Worm (Caenorhabditis elegans) whole organism, L4 larva: Measurements from ENCODE around the gene C50B8.4.

Experiments used
- D1046.2 ChIP-seq: fragments of 200-800 bp; sonication (Bioruptor generic); IDR thresholded peaks from 2 replicates; pipeline ENCODE4 v1.3.6; 2022; ENCODE audit warnings: missing genetic modification characterization, missing compliant biosample characterization
- F10B5.3 ChIP-seq: sonication (generic microtip); optimal IDR thresholded peaks from 2 replicates; lab custom pipeline; 2016; ENCODE audit warnings: mild to moderate bottlenecking, missing genetic modification characterization, missing compliant biosample characterization
- F37D6.2 ChIP-seq: sonication (generic microtip); optimal IDR thresholded peaks from 2 replicates; lab custom pipeline; 2016; ENCODE audit warnings: mild to moderate bottlenecking, missing genetic modification characterization, missing compliant biosample characterization
- R02D3.7 ChIP-seq: fragments of 150-350 bp; sonication (generic microtip); optimal IDR thresholded peaks from 3 replicates; lab custom pipeline; 2014; ENCODE audit warnings: missing biosample characterization, missing genetic modification characterization
- T26A8.4 ChIP-seq: fragments of 200-800 bp; sonication (Bioruptor generic); IDR thresholded peaks from 2 replicates; pipeline ENCODE4 v1.3.6; 2022; ENCODE audit warnings: missing genetic modification characterization, missing compliant biosample characterization
- Y105C5A.15 ChIP-seq: fragments of 200-800 bp; sonication (Bioruptor generic); IDR thresholded peaks from 2 replicates; pipeline ENCODE4 v1.3.6; 2022; ENCODE audit warnings: missing genetic modification characterization, missing compliant biosample characterization
- ZK337.2 ChIP-seq: fragments of 200-800 bp; sonication (Bioruptor generic); IDR thresholded peaks from 2 replicates; pipeline ENCODE4 v1.3.6; 2022; ENCODE audit warnings: missing genetic modification reagents, missing genetic modification characterization, missing compliant biosample characterization
- aha-1 ChIP-seq: fragments of 150-350 bp; peaks from one replicate; lab custom pipeline; 2014; ENCODE audit warnings: missing biosample characterization, missing genetic modification characterization
- aly-2 ChIP-seq: sonication (generic microtip); optimal IDR thresholded peaks from 2 replicates; lab custom pipeline; 2018; ENCODE audit warnings: missing biosample characterization, missing genetic modification characterization
- ama-1 ChIP-seq: fragments of 150-350 bp; optimal IDR thresholded peaks from 2 replicates; lab custom pipeline; 2014; ENCODE audit warnings: inconsistent platforms, mixed read lengths
- arid-1 ChIP-seq: fragments of 200-800 bp; sonication (Bioruptor generic); conservative IDR thresholded peaks from 2 replicates; pipeline ENCODE4 v1.3.6; 2022; ENCODE audit warnings: missing genetic modification reagents, missing genetic modification characterization, missing compliant biosample characterization
- ceh-20 ChIP-seq: fragments of 200-800 bp; sonication (Bioruptor generic); IDR thresholded peaks from 2 replicates; pipeline ENCODE4 v1.3.6; 2022; ENCODE audit warnings: missing genetic modification reagents, missing genetic modification characterization, missing compliant biosample characterization
- ceh-32 ChIP-seq: sonication (generic microtip); optimal IDR thresholded peaks from 2 replicates; lab custom pipeline; 2016; ENCODE audit warnings: mild to moderate bottlenecking, missing genetic modification characterization, missing compliant biosample characterization; ENCODE audit not compliant: poor library complexity
- ctbp-1 ChIP-seq: fragments of 200-800 bp; sonication (Bioruptor generic); IDR thresholded peaks from 2 replicates; pipeline ENCODE4 v1.3.6; 2022; ENCODE audit warnings: missing genetic modification reagents, missing genetic modification characterization, missing compliant biosample characterization
- daf-12 ChIP-seq: fragments of 150-350 bp; optimal IDR thresholded peaks from 2 replicates; lab custom pipeline; 2014; ENCODE audit warnings: missing biosample characterization, missing genetic modification reagents, missing genetic modification characterization
- dmd-6 ChIP-seq: fragments of 200-800 bp; sonication (Bioruptor generic); IDR thresholded peaks from 2 replicates; pipeline ENCODE4 v1.3.6; 2022; ENCODE audit warnings: missing genetic modification reagents, missing genetic modification characterization, missing compliant biosample characterization
- dmd-8 ChIP-seq: fragments of 200-800 bp; sonication (Bioruptor generic); IDR thresholded peaks from 2 replicates; pipeline ENCODE4 v1.3.6; 2022; ENCODE audit warnings: missing genetic modification characterization, missing compliant biosample characterization
- dpl-1 ChIP-seq: fragments of 150-350 bp; optimal IDR thresholded peaks from 2 replicates; lab custom pipeline; 2014; ENCODE audit warnings: missing biosample characterization, missing genetic modification reagents, missing genetic modification characterization
- dve-1 ChIP-seq: sonication (generic microtip); optimal IDR thresholded peaks from 2 replicates; lab custom pipeline; 2017; ENCODE audit warnings: antibody characterized with exemption, mild to moderate bottlenecking, missing genetic modification characterization, missing compliant biosample characterization; ENCODE audit not compliant: insufficient read depth
- fos-1 ChIP-seq: fragments of 150-350 bp; optimal IDR thresholded peaks from 2 replicates; lab custom pipeline; 2014; ENCODE audit warnings: missing biosample characterization, missing genetic modification characterization
- hif-1 ChIP-seq, 2 experiments: sonication (generic microtip); optimal IDR thresholded peaks; 2 replicates each; lab custom pipeline; 2016 to 2017; ENCODE audit warnings: missing compliant biosample characterization in 2 of 2, missing genetic modification characterization in 2 of 2, missing genetic modification reagents in 2 of 2, missing genotype in 2 of 2, mild to moderate bottlenecking in 1 of 2
- hlh-30 ChIP-seq: sonication (generic microtip); optimal IDR thresholded peaks from 2 replicates; lab custom pipeline; 2017; ENCODE audit warnings: antibody characterized with exemption, mild to moderate bottlenecking, missing genetic modification characterization, missing compliant biosample characterization; ENCODE audit not compliant: insufficient read depth
- jun-1 ChIP-seq: fragments of 150-350 bp; optimal IDR thresholded peaks from 2 replicates; lab custom pipeline; 2014; ENCODE audit warnings: missing biosample characterization, missing genetic modification reagents, missing genetic modification characterization
- lim-7 ChIP-seq: fragments of 200-800 bp; sonication (Bioruptor generic); IDR thresholded peaks from 2 replicates; pipeline ENCODE4 v1.3.6; 2022; ENCODE audit warnings: missing genetic modification characterization, missing compliant biosample characterization
- lin-15B ChIP-seq: fragments of 150-350 bp; sonication (generic microtip); optimal IDR thresholded peaks from 3 replicates; lab custom pipeline; 2014; ENCODE audit warnings: missing biosample characterization, missing genetic modification characterization
- lir-3 ChIP-seq: sonication (generic microtip); optimal IDR thresholded peaks from 2 replicates; lab custom pipeline; 2016; ENCODE audit warnings: mild to moderate bottlenecking, missing genetic modification characterization, missing compliant biosample characterization
- madf-5 ChIP-seq, 2 experiments: fragments of 200-800 bp; sonication (Bioruptor generic); IDR thresholded peaks; 2 replicates each; pipeline ENCODE4 v1.3.6; 2022; ENCODE audit warnings: missing compliant biosample characterization in 2 of 2, missing genetic modification characterization in 2 of 2
- madf-9 ChIP-seq: fragments of 200-800 bp; sonication (Bioruptor generic); conservative IDR thresholded peaks from 2 replicates; pipeline ENCODE4 v1.3.6; 2022; ENCODE audit warnings: missing genetic modification reagents, missing genetic modification characterization, missing compliant biosample characterization
- mdt-29 ChIP-seq: fragments of 200-800 bp; sonication (Bioruptor generic); IDR thresholded peaks from 2 replicates; pipeline ENCODE4 v1.3.6; 2022; ENCODE audit warnings: missing genetic modification reagents, missing genetic modification characterization, missing compliant biosample characterization
- mep-1 ChIP-seq: fragments of 150-350 bp; sonication (generic microtip); optimal IDR thresholded peaks from 3 replicates; lab custom pipeline; 2014; ENCODE audit warnings: missing biosample characterization, missing genetic modification characterization
- mes-2 ChIP-seq: sonication (generic microtip); optimal IDR thresholded peaks from 2 replicates; lab custom pipeline; 2016; ENCODE audit warnings: missing genotype, mild to moderate bottlenecking, missing genetic modification characterization, missing compliant biosample characterization; ENCODE audit not compliant: poor library complexity, severe bottlenecking
- nhr-10 ChIP-seq: fragments of 150-350 bp; optimal IDR thresholded peaks from 2 replicates; lab custom pipeline; 2014; ENCODE audit warnings: missing biosample characterization, missing genetic modification characterization
- nhr-111 ChIP-seq: fragments of 200-800 bp; sonication (Bioruptor generic); optimal IDR thresholded peaks from 2 replicates; lab custom pipeline; 2018; ENCODE audit warnings: mild to moderate bottlenecking, missing genetic modification characterization, missing compliant biosample characterization
- nhr-28 ChIP-seq: fragments of 150-350 bp; optimal IDR thresholded peaks from 2 replicates; lab custom pipeline; 2014; ENCODE audit warnings: missing biosample characterization, missing genetic modification characterization
- nhr-41 ChIP-seq: fragments of 200-800 bp; sonication (Bioruptor generic); IDR thresholded peaks from 2 replicates; pipeline ENCODE4 v1.3.6; 2022; ENCODE audit warnings: missing genetic modification reagents, missing genetic modification characterization, missing compliant biosample characterization
- nhr-42 ChIP-seq: fragments of 200-800 bp; sonication (Bioruptor generic); IDR thresholded peaks from 2 replicates; pipeline ENCODE4 v1.3.6; 2022; ENCODE audit warnings: missing genetic modification characterization, missing compliant biosample characterization
- nhr-76 ChIP-seq: fragments of 150-350 bp; optimal IDR thresholded peaks from 2 replicates; lab custom pipeline; 2014; ENCODE audit warnings: missing biosample characterization, missing genetic modification characterization
- nhr-77 ChIP-seq: fragments of 150-350 bp; optimal IDR thresholded peaks from 2 replicates; lab custom pipeline; 2014; ENCODE audit warnings: missing biosample characterization, missing genetic modification characterization
- pha-4 ChIP-seq, 2 experiments: fragments of 150-350 bp in 1 of 2; fragments of 200-800 bp in 1 of 2; sonication (Bioruptor generic) in 1 of 2; IDR thresholded peaks in 1 of 2; optimal IDR thresholded peaks in 1 of 2; 2 replicates each; pipeline versions ENCODE4 v1.3.6 to Lab custom; 2014 to 2022; ENCODE audit warnings: missing genetic modification characterization in 2 of 2, missing genetic modification reagents in 2 of 2, missing biosample characterization in 1 of 2, missing compliant biosample characterization in 1 of 2
- rbr-2 ChIP-seq: sonication (generic microtip); optimal IDR thresholded peaks from 2 replicates; lab custom pipeline; 2016; ENCODE audit warnings: missing genotype, missing genetic modification characterization, missing compliant biosample characterization
- snpc-1.2 ChIP-seq: fragments of 200-800 bp; sonication (Bioruptor generic); IDR thresholded peaks from 2 replicates; pipeline ENCODE4 v1.3.6; 2022; ENCODE audit warnings: missing genetic modification reagents, missing genetic modification characterization, missing compliant biosample characterization
- spr-1 ChIP-seq: sonication (generic microtip); optimal IDR thresholded peaks from 2 replicates; lab custom pipeline; 2016; ENCODE audit warnings: mild to moderate bottlenecking, missing genetic modification characterization, missing compliant biosample characterization
- spr-3 ChIP-seq: fragments of 200-800 bp; sonication (Bioruptor generic); optimal IDR thresholded peaks from 2 replicates; lab custom pipeline; 2018; ENCODE audit warnings: mild to moderate bottlenecking, missing genetic modification characterization, missing compliant biosample characterization
- unc-130 ChIP-seq: sonication (generic microtip); optimal IDR thresholded peaks from 2 replicates; lab custom pipeline; 2016; ENCODE audit warnings: missing genetic modification reagents, missing genetic modification characterization, missing compliant biosample characterization
- unc-62 ChIP-seq, 3 experiments: fragments of 150-350 bp in 1 of 3; sonication (generic microtip); optimal IDR thresholded peaks in 2 of 3; peaks in 1 of 3; 1 replicate in 1 of 3; 2 replicates in 2 of 3; lab custom pipeline; 2014 to 2017; ENCODE audit warnings: missing biosample characterization in 3 of 3, missing genetic modification characterization in 3 of 3, missing genetic modification reagents in 3 of 3, missing genotype in 1 of 3
- zag-1 ChIP-seq: fragments of 150-350 bp; optimal IDR thresholded peaks from 2 replicates; lab custom pipeline; 2014; ENCODE audit warnings: missing biosample characterization, missing genetic modification characterization
- zfp-2 ChIP-seq: sonication (generic microtip); optimal IDR thresholded peaks from 2 replicates; lab custom pipeline; 2016; ENCODE audit warnings: mild to moderate bottlenecking, missing genetic modification characterization, missing compliant biosample characterization
- zfp-3 ChIP-seq: fragments of 200-800 bp; sonication (Bioruptor generic); conservative IDR thresholded peaks from 2 replicates; pipeline ENCODE4 v1.3.6; 2022; ENCODE audit warnings: missing genetic modification reagents, missing genetic modification characterization, missing compliant biosample characterization
- zip-2 ChIP-seq: fragments of 150-350 bp; optimal IDR thresholded peaks from 2 replicates; lab custom pipeline; 2014; ENCODE audit warnings: missing biosample characterization, missing genetic modification characterization
- ztf-11 ChIP-seq: fragments of 150-350 bp; optimal IDR thresholded peaks from 2 replicates; lab custom pipeline; 2014; ENCODE audit warnings: missing biosample characterization, missing genetic modification characterization
- ztf-7 ChIP-seq: fragments of 150-350 bp; optimal IDR thresholded peaks from 2 replicates; lab custom pipeline; 2014; ENCODE audit warnings: missing biosample characterization, missing genetic modification characterization

The C50B8.4 gene

ce11 chrV:13565197-13565596 is 6.6 kb upstream of the C50B8.4 start (continued):
- TF ChIP-seq fos-1 (tag; lab: Kevin White, UChicago) (no peak), R02D3.7 (tag; lab: Kevin White, UChicago) (no peak), madf-5 (GFP tag; IDR thresholded peaks at IDR 0.05; lab: Robert Waterston, UW) (no peak), ztf-11 (tag; lab: Kevin White, UChicago) (no peak), spr-1 (peak; percentile 69), zag-1 (tag; lab: Kevin White, UChicago) (no peak), ceh-32 (tag; lab: Kevin White, UChicago) (no peak), daf-12 (tag; lab: Kevin White, UChicago) (no peak), mep-1 (tag; lab: Kevin White, UChicago) (peak; percentile 95), mes-2 (tag; lab: Kevin White, UChicago) (peak; percentile 82), F10B5.3 (tag; lab: Kevin White, UChicago) (no peak), D1046.2 (no peak), pha-4 (GFP tag; IDR thresholded peaks at IDR 0.05; lab: Robert Waterston, UW) (peak; percentile 66), pha-4 (tag; optimal IDR thresholded peaks at IDR 0.05; lab: Kevin White, UChicago) (peak; percentile 3), aha-1 (tag; lab: Kevin White, UChicago) (peak; percentile 74), ztf-7 (tag; lab: Kevin White, UChicago) (peak; percentile 81), zfp-2 (no peak), dmd-8 (GFP tag; lab: Robert Waterston, UW) (no peak), mdt-29 (GFP tag; lab: Robert Waterston, UW) (peak; percentile 83), lim-7 (GFP tag; lab: Robert Waterston, UW) (no peak), nhr-10 (tag; lab: Kevin White, UChicago) (peak; percentile 20), zfp-3 (GFP tag; lab: Robert Waterston, UW) (peak; percentile 53; the same call in 1 of the 2 replicates), lir-3 (tag; lab: Kevin White, UChicago) (no peak), snpc-1.2 (GFP tag; lab: Robert Waterston, UW) (no peak), unc-62 (GFP tag; optimal IDR thresholded peaks at IDR 0.05 in 1 of 2; lab: Kevin White, UChicago) (peak in 1 of 2 experiments; percentile 80), unc-62 (tag; optimal IDR thresholded peaks at IDR 0.05; lab: Kevin White, UChicago) (no peak), aly-2 (tag; lab: Kevin White, UChicago) (no peak), arid-1 (peak; percentile 66), ceh-20 (GFP tag; lab: Robert Waterston, UW) (peak; percentile 68), unc-130 (GFP tag; lab: Kevin White, UChicago) (no peak), nhr-77 (peak; percentile 89), rbr-2 (tag; lab: Kevin White, UChicago) (peak; percentile 78), F37D6.2 (tag; lab: Kevin White, UChicago) (no peak), nhr-42 (GFP tag; lab: Robert Waterston, UW) (0 out of 2 replicates have a peak, but pooled peaks have one; percentile 65), lin-15B (tag; lab: Kevin White, UChicago) (peak; percentile 47), zip-2 (no peak), madf-9 (no peak), nhr-111 (GFP tag; lab: Kevin White, UChicago) (no peak), dve-1 (tag; lab: Kevin White, UChicago) (peak; percentile 99), nhr-41 (GFP tag; lab: Robert Waterston, UW) (peak; percentile 80; the same call in 1 of the 2 replicates), hif-1 (tag; optimal IDR thresholded peaks at IDR 0.05; lab: Kevin White, UChicago) (peak; percentile 10 to 72), Y105C5A.15 (GFP tag; lab: Robert Waterston, UW) (no peak), T26A8.4 (GFP tag; lab: Robert Waterston, UW) (peak; percentile 81), dmd-6 (GFP tag; lab: Robert Waterston, UW) (peak; percentile 88), ZK337.2 (no peak), dpl-1 (peak; percentile 84), nhr-76 (tag; lab: Kevin White, UChicago) (peak; percentile 70), nhr-28 (tag; lab: Kevin White, UChicago) (peak; percentile 95), spr-3 (peak; percentile 8), jun-1 (peak; percentile 17), ama-1 (lab: Kevin White, UChicago) (peak; percentile 83), ctbp-1 (0 out of 2 replicates have a peak, but pooled peaks have one; percentile 48), hlh-30 (peak; percentile 99)
